Fruit fly (Drosophila melanogaster) whole organism, adult: Measurements from ENCODE around the gene tomboy20.

Source experiments
- CG1620 ChIP-seq: fragments of 200-800 bp; sonication (Bioruptor generic); optimal IDR thresholded peaks from 2 replicates; lab custom pipeline; 2016; ENCODE audit warnings: missing biosample characterization, missing genetic modification characterization
- CG33017 ChIP-seq: fragments of 200-800 bp; sonication (Bioruptor generic); optimal IDR thresholded peaks from 2 replicates; lab custom pipeline; 2018; ENCODE audit warnings: missing biosample characterization, mild to moderate bottlenecking, missing genetic modification characterization, moderate library complexity
- CG7045 ChIP-seq: fragments of 200-800 bp; sonication (Bioruptor generic); optimal IDR thresholded peaks from 2 replicates; lab custom pipeline; 2017; ENCODE audit warnings: missing biosample characterization, mild to moderate bottlenecking, missing genetic modification characterization
- Hr96 ChIP-seq: fragments of 200-800 bp; sonication (Bioruptor generic); optimal IDR thresholded peaks from 2 replicates; lab custom pipeline; 2016; ENCODE audit warnings: missing biosample characterization, missing genetic modification characterization
- bab1 ChIP-seq: fragments of 200-800 bp; sonication (Bioruptor generic); optimal IDR thresholded peaks from 3 replicates; lab custom pipeline; 2019; ENCODE audit warnings: missing biosample characterization, mild to moderate bottlenecking, missing genetic modification characterization, moderate library complexity
- ovo ChIP-seq: fragments of 200-800 bp; sonication (Bioruptor generic); optimal IDR thresholded peaks from 2 replicates; lab custom pipeline; 2016; ENCODE audit warnings: missing biosample characterization, missing genetic modification characterization
- tj ChIP-seq: fragments of 200-800 bp; sonication (Bioruptor generic); optimal IDR thresholded peaks from 3 replicates; lab custom pipeline; 2017; ENCODE audit warnings: missing biosample characterization, mild to moderate bottlenecking, missing genetic modification characterization, moderate library complexity
- toe ChIP-seq: fragments of 200-800 bp; sonication (Bioruptor generic); optimal IDR thresholded peaks from 2 replicates; lab custom pipeline; 2016; ENCODE audit warnings: missing biosample characterization, missing genetic modification characterization

dm6 chr3R:10775246-10775645 lies 39.5 kb upstream of the tomboy20 start:
- TF ChIP-seq tj (GFP tag; lab: Kevin White, UChicago) (no peak), Hr96 (GFP tag; lab: Kevin White, UChicago) (no peak), bab1 (GFP tag; lab: Kevin White, UChicago) (no peak), CG1620 (GFP tag; lab: Kevin White, UChicago) (no peak), CG7045 (GFP tag; lab: Kevin White, UChicago) (no peak), toe (GFP tag; lab: Kevin White, UChicago) (no peak), ovo (no peak), CG33017 (no peak)
